Worm (Caenorhabditis elegans) whole organism, mixed stage, embryonic: ENCODE data around the gene F43C11.11.

ENCODE experiments used
- M03D4.4 ChIP-seq: sonication (generic microtip); optimal IDR thresholded peaks from 2 replicates; lab custom pipeline; 2017; ENCODE audit warnings: mild to moderate bottlenecking, missing genetic modification characterization, missing compliant biosample characterization
- bed-3 ChIP-seq: fragments of 200-800 bp; sonication (Bioruptor generic); optimal IDR thresholded peaks from 3 replicates; lab custom pipeline; 2018; ENCODE audit warnings: mild to moderate bottlenecking, missing genetic modification characterization, moderate library complexity, missing compliant biosample characterization
- ceh-39 ChIP-seq: fragments of 150-350 bp; optimal IDR thresholded peaks from 2 replicates; lab custom pipeline; 2014; ENCODE audit warnings: missing biosample characterization, missing genetic modification characterization
- ceh-43 ChIP-seq: fragments of 200-800 bp; sonication (Bioruptor generic); optimal IDR thresholded peaks from 2 replicates; lab custom pipeline; 2018; ENCODE audit warnings: mild to moderate bottlenecking, missing genetic modification characterization, moderate library complexity, missing compliant biosample characterization
- ces-1 ChIP-seq: fragments of 150-350 bp; optimal IDR thresholded peaks from 2 replicates; lab custom pipeline; 2014; ENCODE audit warnings: missing biosample characterization, missing genetic modification reagents, missing genetic modification characterization
- cnd-1 ChIP-seq: fragments of 200-800 bp; sonication (Bioruptor generic); optimal IDR thresholded peaks from 2 replicates; lab custom pipeline; 2018; ENCODE audit warnings: mild to moderate bottlenecking, missing genetic modification characterization, missing compliant biosample characterization
- drap-1 ChIP-seq: fragments of 200-800 bp; sonication (Bioruptor generic); optimal IDR thresholded peaks from 3 replicates; lab custom pipeline; 2018; ENCODE audit warnings: mild to moderate bottlenecking, missing genetic modification characterization, missing compliant biosample characterization
- elt-1 ChIP-seq: sonication (generic microtip); optimal IDR thresholded peaks from 2 replicates; lab custom pipeline; 2017; ENCODE audit warnings: missing genetic modification characterization, mild to moderate bottlenecking, missing compliant biosample characterization, antibody characterized with exemption, moderate library complexity, borderline replicate concordance; ENCODE audit not compliant: insufficient read depth
- elt-3 ChIP-seq: fragments of 150-350 bp; optimal IDR thresholded peaks from 2 replicates; lab custom pipeline; 2014; ENCODE audit warnings: missing biosample characterization, missing genetic modification characterization
- flh-1 ChIP-seq: fragments of 200-800 bp; sonication (Bioruptor generic); optimal IDR thresholded peaks from 2 replicates; lab custom pipeline; 2018; ENCODE audit warnings: mild to moderate bottlenecking, missing genetic modification characterization, moderate library complexity, missing compliant biosample characterization
- ham-2 ChIP-seq: fragments of 200-800 bp; sonication (Bioruptor generic); optimal IDR thresholded peaks from 2 replicates; lab custom pipeline; 2018; ENCODE audit warnings: mild to moderate bottlenecking, missing genetic modification characterization, missing compliant biosample characterization
- hlh-1 ChIP-seq: fragments of 150-350 bp; optimal IDR thresholded peaks from 2 replicates; lab custom pipeline; 2014; ENCODE audit warnings: missing biosample characterization, missing genetic modification reagents, missing genetic modification characterization
- lin-13 ChIP-seq: fragments of 150-350 bp; optimal IDR thresholded peaks from 2 replicates; lab custom pipeline; 2014; ENCODE audit warnings: missing biosample characterization, missing genetic modification characterization
- lin-32 ChIP-seq: fragments of 200-800 bp; sonication (Bioruptor generic); optimal IDR thresholded peaks from 2 replicates; lab custom pipeline; 2018; ENCODE audit warnings: mild to moderate bottlenecking, missing genetic modification characterization, missing compliant biosample characterization
- lsy-2 ChIP-seq: fragments of 150-350 bp; optimal IDR thresholded peaks from 2 replicates; lab custom pipeline; 2014; ENCODE audit warnings: missing biosample characterization, missing genetic modification characterization
- mab-5 ChIP-seq: fragments of 150-350 bp; optimal IDR thresholded peaks from 2 replicates; lab custom pipeline; 2014; ENCODE audit warnings: missing biosample characterization, missing genetic modification characterization
- mep-1 ChIP-seq: fragments of 150-350 bp; optimal IDR thresholded peaks from 2 replicates; lab custom pipeline; 2017; ENCODE audit warnings: missing biosample characterization, missing genetic modification reagents, missing genetic modification characterization, inconsistent platforms
- mls-2 ChIP-seq: sonication (generic microtip); optimal IDR thresholded peaks from 2 replicates; lab custom pipeline; 2016; ENCODE audit warnings: mild to moderate bottlenecking, missing genetic modification characterization, moderate library complexity, missing compliant biosample characterization
- nhr-12 ChIP-seq: fragments of 150-350 bp; optimal IDR thresholded peaks from 2 replicates; lab custom pipeline; 2014; ENCODE audit warnings: missing biosample characterization, missing genetic modification characterization
- nhr-2 ChIP-seq: fragments of 150-350 bp; optimal IDR thresholded peaks from 2 replicates; lab custom pipeline; 2014; ENCODE audit warnings: missing biosample characterization, missing genetic modification characterization
- nhr-237 ChIP-seq: fragments of 150-350 bp; optimal IDR thresholded peaks from 2 replicates; lab custom pipeline; 2014; ENCODE audit warnings: missing biosample characterization, missing genetic modification characterization
- nhr-28 ChIP-seq: fragments of 150-350 bp; optimal IDR thresholded peaks from 2 replicates; lab custom pipeline; 2014; ENCODE audit warnings: missing biosample characterization, missing genetic modification characterization
- nhr-76 ChIP-seq: sonication (generic microtip); optimal IDR thresholded peaks from 2 replicates; lab custom pipeline; 2017; ENCODE audit warnings: missing biosample characterization, missing genetic modification characterization
- pha-4 ChIP-seq: fragments of 150-350 bp; optimal IDR thresholded peaks from 2 replicates; lab custom pipeline; 2018; ENCODE audit warnings: missing biosample characterization, missing genetic modification reagents, missing genetic modification characterization
- sem-2 ChIP-seq: fragments of 200-800 bp; sonication (Bioruptor generic); optimal IDR thresholded peaks from 2 replicates; lab custom pipeline; 2018; ENCODE audit warnings: mild to moderate bottlenecking, missing genetic modification characterization, missing compliant biosample characterization
- sptf-1 ChIP-seq: sonication (generic microtip); optimal IDR thresholded peaks from 2 replicates; lab custom pipeline; 2017; ENCODE audit warnings: mild to moderate bottlenecking, missing genetic modification characterization, moderate library complexity, missing compliant biosample characterization
- tbx-8 ChIP-seq: fragments of 200-800 bp; sonication (Bioruptor generic); optimal IDR thresholded peaks from 2 replicates; lab custom pipeline; 2018; ENCODE audit warnings: mild to moderate bottlenecking, missing genetic modification characterization, moderate library complexity, missing compliant biosample characterization
- unc-120 ChIP-seq: sonication (generic microtip); optimal IDR thresholded peaks from 2 replicates; lab custom pipeline; 2017; ENCODE audit warnings: missing genetic modification characterization, missing compliant biosample characterization; ENCODE audit not compliant: poor library complexity, severe bottlenecking
- unc-39 ChIP-seq: fragments of 150-350 bp; optimal IDR thresholded peaks from 2 replicates; lab custom pipeline; 2014; ENCODE audit warnings: missing biosample characterization, missing genetic modification characterization
- unc-62 ChIP-seq: fragments of 150-350 bp; optimal IDR thresholded peaks from 2 replicates; lab custom pipeline; 2014; ENCODE audit warnings: missing biosample characterization, missing genetic modification reagents, missing genetic modification characterization
- zip-8 ChIP-seq: fragments of 150-350 bp; optimal IDR thresholded peaks from 2 replicates; lab custom pipeline; 2014; ENCODE audit warnings: missing biosample characterization, missing genetic modification characterization
- ztf-11 ChIP-seq: fragments of 150-350 bp; optimal IDR thresholded peaks from 2 replicates; lab custom pipeline; 2014; ENCODE audit warnings: missing biosample characterization, missing genetic modification characterization

F43C11.11 gene

DNA sequence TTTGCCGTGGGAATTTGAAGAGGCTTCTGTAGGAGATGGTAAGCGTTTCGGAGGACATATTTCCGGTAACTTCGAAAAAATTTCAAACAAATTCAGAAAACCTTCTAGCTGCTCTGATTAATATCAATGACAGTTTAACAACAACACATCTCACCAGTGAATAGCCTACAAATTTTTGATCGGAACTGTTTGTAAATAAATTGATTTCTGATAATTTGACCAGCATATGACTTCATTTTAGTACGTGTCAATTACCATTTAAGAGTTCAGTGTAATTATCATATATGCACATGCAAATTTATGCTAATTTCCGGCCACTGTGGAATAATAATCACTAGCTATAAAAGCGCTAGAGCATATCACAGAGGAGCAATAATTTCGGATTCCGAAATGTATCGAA, 38.6 kb downstream of the F43C11.11 start, which contains the start of gene ZK1240.11:
ZK1240.11 (plus strand) TSS at position 301 of the 400 bp plus-strand sequence.
- no peak for TF ChIP-seq mab-5 (tag; lab: Kevin White, UChicago)
- TF ChIP-seq mep-1 = no peak
- TF ChIP-seq M03D4.4 = no peak
- no peak for TF ChIP-seq lin-32 (GFP tag; lab: Kevin White, UChicago)
- no peak for TF ChIP-seq ztf-11 (tag; lab: Kevin White, UChicago)
- TF ChIP-seq unc-39 = no peak
- no peak for TF ChIP-seq hlh-1 (tag; lab: Kevin White, UChicago)
- TF ChIP-seq lsy-2 (tag; lab: Kevin White, UChicago) = no peak
- no peak for TF ChIP-seq cnd-1 (tag; lab: Kevin White, UChicago)
- TF ChIP-seq elt-3 (tag; lab: Kevin White, UChicago) = no peak
- no peak for TF ChIP-seq lin-13 (tag; lab: Kevin White, UChicago)
- no peak for TF ChIP-seq tbx-8 (GFP tag; lab: Kevin White, UChicago)
- no peak for TF ChIP-seq nhr-237
- TF ChIP-seq unc-120 (tag; lab: Kevin White, UChicago) = no peak
- no peak for TF ChIP-seq nhr-28 (tag; lab: Kevin White, UChicago)
- no peak for TF ChIP-seq elt-1 (tag; lab: Kevin White, UChicago)
- TF ChIP-seq nhr-12 (tag; lab: Kevin White, UChicago) = no peak
- TF ChIP-seq mls-2 (tag; lab: Kevin White, UChicago) = no peak
- no peak for TF ChIP-seq bed-3 (GFP tag; lab: Kevin White, UChicago)

DNA sequence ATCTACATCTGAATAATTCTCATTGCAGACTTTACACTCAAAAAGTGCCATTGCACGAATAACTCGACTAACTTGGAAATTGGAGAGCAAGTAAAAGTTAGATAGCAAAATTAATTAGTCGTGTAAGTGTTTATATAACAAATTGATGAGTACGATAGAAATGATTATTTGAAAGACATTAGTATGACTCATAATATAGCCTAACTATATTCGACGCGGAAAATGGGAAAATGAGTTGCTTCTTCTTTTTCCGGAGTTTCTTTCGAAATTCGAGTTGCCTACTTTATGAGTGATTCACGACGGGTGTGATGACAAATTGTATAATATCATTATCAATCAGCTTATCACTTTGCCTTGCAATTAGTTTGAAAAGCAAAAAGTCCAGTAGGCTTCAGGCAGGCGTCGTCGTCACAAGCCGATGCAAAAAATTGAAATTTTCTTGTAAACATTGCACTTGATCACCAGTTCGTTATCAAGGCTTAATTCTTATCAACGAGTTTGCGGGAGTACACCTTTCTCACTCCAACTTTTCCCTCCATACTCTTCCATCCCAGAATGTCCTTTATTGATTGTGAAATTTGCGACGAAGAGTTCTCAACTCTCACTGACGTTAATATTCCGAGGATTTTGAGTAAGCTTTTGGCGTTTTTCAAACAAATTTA, 40.6 kb downstream of the F43C11.11 start, which contains the start of the genes ZK1240.6 and ZK1240.2:
ZK1240.6 (minus strand) TSS at position 51 of the 662 bp plus-strand sequence.
ZK1240.2 (plus strand) TSS at position 520 of the 662 bp plus-strand sequence.
- TF ChIP-seq flh-1 (GFP tag; lab: Kevin White, UChicago) (no peak), drap-1 (GFP tag; lab: Kevin White, UChicago) (no peak), ztf-11 (tag; lab: Kevin White, UChicago) (no peak), nhr-12 (tag; lab: Kevin White, UChicago) (no peak), cnd-1 (tag; lab: Kevin White, UChicago) (no peak), elt-1 (tag; lab: Kevin White, UChicago) (no peak), mep-1 (no peak), nhr-28 (tag; lab: Kevin White, UChicago) (no peak), nhr-2 (tag; lab: Kevin White, UChicago) (no peak), lsy-2 (tag; lab: Kevin White, UChicago) (no peak), nhr-237 (no peak), mab-5 (tag; lab: Kevin White, UChicago) (no peak), sem-2 (GFP tag; lab: Kevin White, UChicago) (no peak), unc-62 (GFP tag; lab: Kevin White, UChicago) (no peak), sptf-1 (no peak), ces-1 (GFP tag; lab: Kevin White, UChicago) (no peak), pha-4 (no peak), ham-2 (GFP tag; lab: Kevin White, UChicago) (no peak)

DNA sequence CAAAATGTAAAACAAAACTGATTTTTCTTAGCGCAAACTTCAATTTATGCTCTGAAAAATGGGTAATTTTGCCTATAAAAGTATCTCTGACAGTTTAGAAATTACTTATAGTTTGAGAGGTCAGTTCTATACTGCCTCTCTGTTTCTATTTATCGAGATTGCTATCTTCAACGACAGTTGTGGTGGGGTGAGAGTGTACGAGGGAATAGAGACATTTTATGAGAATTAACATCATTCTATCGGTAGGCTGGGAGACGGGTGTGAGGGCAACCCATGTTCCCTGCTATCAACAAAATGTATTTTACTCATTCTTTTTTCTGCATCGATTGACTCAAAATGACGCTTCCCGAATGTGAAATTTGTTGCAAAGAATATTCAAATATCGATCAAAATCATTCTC, 43.5 kb downstream of the F43C11.11 start, which contains the start of gene ZK1240.3:
ZK1240.3 (plus strand) TSS at position 238 of the 400 bp plus-strand sequence.
- no peak for TF ChIP-seq nhr-76
- TF ChIP-seq nhr-12 (tag; lab: Kevin White, UChicago) = no peak
- no peak for TF ChIP-seq sem-2 (GFP tag; lab: Kevin White, UChicago)
- no peak for TF ChIP-seq cnd-1 (tag; lab: Kevin White, UChicago)
- no peak for TF ChIP-seq unc-62 (GFP tag; lab: Kevin White, UChicago)
- TF ChIP-seq ceh-39 = no peak
- TF ChIP-seq nhr-237 = no peak
- TF ChIP-seq mab-5 (tag; lab: Kevin White, UChicago) = no peak
- no peak for TF ChIP-seq hlh-1 (tag; lab: Kevin White, UChicago)
- TF ChIP-seq ceh-43 (GFP tag; lab: Kevin White, UChicago) = no peak
- no peak for TF ChIP-seq flh-1 (GFP tag; lab: Kevin White, UChicago)
- TF ChIP-seq lin-13 (tag; lab: Kevin White, UChicago) = no peak
- no peak for TF ChIP-seq bed-3 (GFP tag; lab: Kevin White, UChicago)
- TF ChIP-seq mls-2 (tag; lab: Kevin White, UChicago) = no peak

DNA sequence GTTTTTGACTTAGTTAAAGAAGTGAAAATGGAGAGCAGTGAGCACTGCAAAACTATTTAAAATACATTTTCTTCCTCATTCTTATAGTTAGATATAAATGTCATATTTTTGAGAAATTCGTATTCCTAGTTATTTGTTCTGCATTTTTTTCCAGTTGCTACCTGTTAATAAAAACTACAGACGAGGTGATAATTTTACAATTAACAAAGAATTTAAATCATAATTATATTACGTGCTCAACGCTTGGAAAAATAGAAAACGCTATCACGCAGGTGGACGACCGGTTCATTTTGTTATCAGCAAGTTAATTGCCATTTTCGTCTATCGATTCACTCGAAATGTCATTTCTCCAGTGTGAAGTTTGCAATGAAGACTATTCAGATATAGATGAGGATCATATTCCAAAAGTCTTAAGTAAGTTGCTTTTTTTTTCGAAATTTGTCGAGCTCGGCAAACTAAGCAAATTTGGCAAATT, 45.7 kb downstream of the F43C11.11 start, which contains the start of the genes ZK1240.5 and ZK1240.9:
ZK1240.5 (minus strand) TSS at position 51 of the 475 bp plus-strand sequence.
ZK1240.9 (plus strand) TSS at position 307 of the 475 bp plus-strand sequence.
- TF ChIP-seq elt-1 (tag; lab: Kevin White, UChicago) (no peak), M03D4.4 (no peak), cnd-1 (tag; lab: Kevin White, UChicago) (no peak), nhr-12 (tag; lab: Kevin White, UChicago) (no peak), nhr-2 (tag; lab: Kevin White, UChicago) (no peak), nhr-76 (no peak), ces-1 (GFP tag; lab: Kevin White, UChicago) (no peak), zip-8 (tag; lab: Kevin White, UChicago) (no peak), lin-13 (tag; lab: Kevin White, UChicago) (no peak), sptf-1 (no peak)
